Worm (Caenorhabditis elegans) whole organism, young adult: Measurements from ENCODE around the gene snap-29.
A peak's percentile ranks its signal among the peaks of the same experiment; 100 is the strongest.

ENCODE experiments used
- C17E4.6 ChIP-seq: fragments of 200-800 bp; sonication (Bioruptor generic); IDR thresholded peaks from 2 replicates; pipeline ENCODE4 v1.3.6; 2022; ENCODE audit warnings: missing genetic modification reagents, missing genetic modification characterization, missing compliant biosample characterization
- F10E7.11 ChIP-seq: sonication (generic microtip); optimal IDR thresholded peaks from 2 replicates; lab custom pipeline; 2017; ENCODE audit warnings: mild to moderate bottlenecking, missing genetic modification characterization, moderate library complexity, missing compliant biosample characterization
- F22D6.2 ChIP-seq: sonication (generic microtip); optimal IDR thresholded peaks from 2 replicates; lab custom pipeline; 2016; ENCODE audit warnings: mild to moderate bottlenecking, missing genetic modification characterization, missing compliant biosample characterization
- F39B2.1 ChIP-seq: fragments of 200-800 bp; sonication (Bioruptor generic); IDR thresholded peaks from 2 replicates; pipeline ENCODE4 v1.3.6; 2022; ENCODE audit warnings: missing genetic modification reagents, missing genetic modification characterization, missing compliant biosample characterization
- K12H6.12 ChIP-seq: fragments of 200-800 bp; sonication (Bioruptor generic); optimal IDR thresholded peaks from 2 replicates; lab custom pipeline; 2018; ENCODE audit warnings: mild to moderate bottlenecking, missing genetic modification characterization, missing compliant biosample characterization
- T07F8.4 ChIP-seq: sonication (generic microtip); optimal IDR thresholded peaks from 2 replicates; lab custom pipeline; 2016; ENCODE audit warnings: mild to moderate bottlenecking, missing genetic modification characterization, moderate library complexity, missing compliant biosample characterization
- T26A5.8 ChIP-seq: sonication (generic microtip); optimal IDR thresholded peaks from 2 replicates; lab custom pipeline; 2016; ENCODE audit warnings: missing genetic modification characterization, missing compliant biosample characterization
- Y53G8AR.9 ChIP-seq: fragments of 200-800 bp; sonication (Bioruptor generic); conservative IDR thresholded peaks from 2 replicates; pipeline ENCODE4 v1.3.6; 2022; ENCODE audit warnings: missing genetic modification reagents, missing genetic modification characterization, missing compliant biosample characterization
- ama-1 ChIP-seq, 3 experiments: fragments of 150-350 bp in 1 of 3; sonication (generic microtip) in 2 of 3; optimal IDR thresholded peaks; 2 replicates each; lab custom pipeline; 2014 to 2018; ENCODE audit warnings: missing biosample characterization in 2 of 3, missing genetic modification characterization in 2 of 3, missing genetic modification reagents in 2 of 3
- aptf-2 ChIP-seq: fragments of 200-800 bp; sonication (Bioruptor generic); conservative IDR thresholded peaks from 2 replicates; pipeline ENCODE4 v1.3.6; 2022; ENCODE audit warnings: missing genetic modification reagents, missing genetic modification characterization, missing compliant biosample characterization
- aptf-3 ChIP-seq: fragments of 200-800 bp; sonication (Bioruptor generic); IDR thresholded peaks from 2 replicates; pipeline ENCODE4 v1.3.6; 2022; ENCODE audit warnings: missing genetic modification characterization, missing compliant biosample characterization
- athp-1 ChIP-seq: sonication (generic microtip); optimal IDR thresholded peaks from 2 replicates; lab custom pipeline; 2017; ENCODE audit warnings: mild to moderate bottlenecking, missing genetic modification characterization, missing compliant biosample characterization
- attf-3 ChIP-seq: fragments of 200-800 bp; sonication (Bioruptor generic); conservative IDR thresholded peaks from 2 replicates; pipeline ENCODE4 v1.3.6; 2022; ENCODE audit warnings: missing genetic modification reagents, missing genetic modification characterization, missing compliant biosample characterization
- ccch-3 ChIP-seq: fragments of 200-800 bp; sonication (Bioruptor generic); optimal IDR thresholded peaks from 2 replicates; lab custom pipeline; 2018; ENCODE audit warnings: mild to moderate bottlenecking, missing genetic modification characterization, missing compliant biosample characterization
- ceh-40 ChIP-seq: fragments of 200-800 bp; sonication (Bioruptor generic); IDR thresholded peaks from 2 replicates; pipeline ENCODE4 v1.3.6; 2022; ENCODE audit warnings: missing genetic modification characterization, missing compliant biosample characterization
- ceh-58 ChIP-seq: fragments of 200-800 bp; sonication (Bioruptor generic); IDR thresholded peaks from 2 replicates; pipeline ENCODE4 v1.3.6; 2022; ENCODE audit warnings: missing genetic modification characterization, missing compliant biosample characterization
- ceh-91 ChIP-seq: fragments of 200-800 bp; sonication (Bioruptor generic); IDR thresholded peaks from 2 replicates; pipeline ENCODE4 v1.3.6; 2022; ENCODE audit warnings: missing genetic modification reagents, missing genetic modification characterization, missing compliant biosample characterization
- dox-1 ChIP-seq: fragments of 200-800 bp; sonication (Bioruptor generic); IDR thresholded peaks from 2 replicates; pipeline ENCODE4 v1.3.6; 2022; ENCODE audit warnings: missing genetic modification reagents, missing genetic modification characterization, missing compliant biosample characterization
- dpl-1 ChIP-seq: fragments of 150-350 bp; optimal IDR thresholded peaks from 2 replicates; lab custom pipeline; 2014; ENCODE audit warnings: missing biosample characterization, missing genetic modification reagents, missing genetic modification characterization
- ekl-4 ChIP-seq: fragments of 200-800 bp; sonication (Bioruptor generic); IDR thresholded peaks from 2 replicates; pipeline ENCODE4 v1.3.6; 2022; ENCODE audit warnings: missing genetic modification reagents, missing genetic modification characterization, missing compliant biosample characterization
- hlh-12 ChIP-seq: sonication (generic microtip); optimal IDR thresholded peaks from 2 replicates; lab custom pipeline; 2016; ENCODE audit warnings: missing genetic modification characterization, missing compliant biosample characterization
- hlh-26 ChIP-seq: fragments of 200-800 bp; sonication (Bioruptor generic); conservative IDR thresholded peaks from 2 replicates; pipeline ENCODE4 v1.3.6; 2022; ENCODE audit warnings: missing genetic modification reagents, missing genetic modification characterization, missing compliant biosample characterization
- hmg-20 ChIP-seq: fragments of 200-800 bp; sonication (Bioruptor generic); IDR thresholded peaks from 2 replicates; pipeline ENCODE4 v1.3.6; 2022; ENCODE audit warnings: missing genetic modification reagents, missing genetic modification characterization, missing compliant biosample characterization
- hrde-1 ChIP-seq: sonication (generic microtip); optimal IDR thresholded peaks from 2 replicates; lab custom pipeline; 2016; ENCODE audit warnings: missing genetic modification characterization, mild to moderate bottlenecking, missing compliant biosample characterization, moderate library complexity, missing genotype, missing genetic modification reagents, borderline replicate concordance
- let-607 ChIP-seq, 2 experiments: fragments of 200-800 bp in 1 of 2; sonication (Bioruptor generic) in 1 of 2; sonication (generic microtip) in 1 of 2; optimal IDR thresholded peaks; 2 replicates each; lab custom pipeline; 2016 to 2018; ENCODE audit warnings: mild to moderate bottlenecking in 2 of 2, missing compliant biosample characterization in 2 of 2, missing genetic modification characterization in 2 of 2, moderate library complexity in 2 of 2, missing genotype in 1 of 2
- lin-26 ChIP-seq: fragments of 200-800 bp; sonication (Bioruptor generic); IDR thresholded peaks from 2 replicates; pipeline ENCODE4 v1.3.6; 2022; ENCODE audit warnings: missing genetic modification reagents, missing genetic modification characterization, missing compliant biosample characterization
- lir-1 ChIP-seq: fragments of 200-800 bp; sonication (Bioruptor generic); conservative IDR thresholded peaks from 2 replicates; pipeline ENCODE4 v1.3.6; 2022; ENCODE audit warnings: missing genetic modification reagents, missing genetic modification characterization, missing compliant biosample characterization
- lsl-1 ChIP-seq: fragments of 200-800 bp; sonication (Bioruptor generic); optimal IDR thresholded peaks from 2 replicates; lab custom pipeline; 2018; ENCODE audit warnings: mild to moderate bottlenecking, missing genetic modification characterization, moderate library complexity, missing compliant biosample characterization
- madf-10 ChIP-seq: sonication (generic microtip); optimal IDR thresholded peaks from 2 replicates; lab custom pipeline; 2016; ENCODE audit warnings: mild to moderate bottlenecking, missing genetic modification characterization, missing compliant biosample characterization
- mcd-1 ChIP-seq: fragments of 200-800 bp; sonication (Bioruptor generic); IDR thresholded peaks from 2 replicates; pipeline ENCODE4 v1.3.6; 2022; ENCODE audit warnings: missing genetic modification reagents, missing genetic modification characterization, missing compliant biosample characterization
- nfya-2 ChIP-seq: fragments of 200-800 bp; sonication (Bioruptor generic); IDR thresholded peaks from 2 replicates; pipeline ENCODE4 v1.3.6; 2022; ENCODE audit warnings: missing genetic modification reagents, missing genetic modification characterization, missing compliant biosample characterization
- nhr-179 ChIP-seq: sonication (generic microtip); optimal IDR thresholded peaks from 2 replicates; lab custom pipeline; 2016; ENCODE audit warnings: mild to moderate bottlenecking, missing genetic modification characterization, missing compliant biosample characterization
- nhr-27 ChIP-seq: fragments of 200-800 bp; sonication (Bioruptor generic); optimal IDR thresholded peaks from 2 replicates; lab custom pipeline; 2018; ENCODE audit warnings: mild to moderate bottlenecking, missing genetic modification characterization, moderate library complexity, missing compliant biosample characterization
- nhr-80 ChIP-seq: sonication (generic microtip); optimal IDR thresholded peaks from 2 replicates; lab custom pipeline; 2016; ENCODE audit warnings: missing genetic modification characterization, missing compliant biosample characterization
- nhr-90 ChIP-seq: sonication (generic microtip); optimal IDR thresholded peaks from 2 replicates; lab custom pipeline; 2016; ENCODE audit warnings: missing genotype, mild to moderate bottlenecking, missing genetic modification characterization, missing compliant biosample characterization
- pha-4 ChIP-seq: fragments of 150-350 bp; sonication (generic microtip); optimal IDR thresholded peaks from 2 replicates; lab custom pipeline; 2014; ENCODE audit warnings: missing biosample characterization, missing genetic modification reagents, missing genetic modification characterization
- rec-8 ChIP-seq, 2 experiments: sonication (generic microtip); optimal IDR thresholded peaks; 2 replicates each; lab custom pipeline; 2016; ENCODE audit warnings: mild to moderate bottlenecking in 2 of 2, missing genetic modification characterization in 2 of 2, missing genetic modification reagents in 2 of 2, missing genotype in 2 of 2, missing biosample characterization in 1 of 2, missing compliant biosample characterization in 1 of 2, moderate library complexity in 1 of 2
- snpc-1.3 ChIP-seq: sonication (generic microtip); optimal IDR thresholded peaks from 2 replicates; lab custom pipeline; 2017; ENCODE audit warnings: missing genetic modification characterization, mild to moderate bottlenecking, missing compliant biosample characterization, antibody characterized with exemption, moderate library complexity, missing genotype, missing genetic modification reagents; ENCODE audit not compliant: insufficient read depth
- snpc-4 ChIP-seq, 5 experiments: fragments of 150-350 bp in 1 of 5; sonication (generic microtip) in 4 of 5; optimal IDR thresholded peaks; 2 replicates each; lab custom pipeline; 2014 to 2018; ENCODE audit warnings: missing genetic modification characterization in 5 of 5, missing biosample characterization in 3 of 5, antibody characterized with exemption in 2 of 5, mild to moderate bottlenecking in 2 of 5, missing compliant biosample characterization in 2 of 5, missing genotype in 2 of 5, moderate library complexity in 2 of 5, missing genetic modification reagents in 1 of 5
- sptf-2 ChIP-seq: fragments of 200-800 bp; sonication (Bioruptor generic); optimal IDR thresholded peaks from 2 replicates; lab custom pipeline; 2018; ENCODE audit warnings: mild to moderate bottlenecking, missing genetic modification characterization, missing compliant biosample characterization
- tlf-1 ChIP-seq: fragments of 200-800 bp; sonication (Bioruptor generic); optimal IDR thresholded peaks from 2 replicates; lab custom pipeline; 2018; ENCODE audit warnings: mild to moderate bottlenecking, missing genetic modification characterization, missing compliant biosample characterization
- unc-62 ChIP-seq: fragments of 150-350 bp; optimal IDR thresholded peaks from 2 replicates; lab custom pipeline; 2014; ENCODE audit warnings: missing biosample characterization, missing genetic modification reagents, missing genetic modification characterization
- ztf-25 ChIP-seq: fragments of 200-800 bp; sonication (Bioruptor generic); IDR thresholded peaks from 2 replicates; pipeline ENCODE4 v1.3.6; 2022; ENCODE audit warnings: missing genetic modification reagents, missing genetic modification characterization, missing compliant biosample characterization
- ztf-3 ChIP-seq: fragments of 200-800 bp; sonication (Bioruptor generic); optimal IDR thresholded peaks from 2 replicates; lab custom pipeline; 2018; ENCODE audit warnings: mild to moderate bottlenecking, missing genetic modification characterization, missing compliant biosample characterization
- ztf-6 ChIP-seq: fragments of 200-800 bp; sonication (Bioruptor generic); IDR thresholded peaks from 2 replicates; pipeline ENCODE4 v1.3.6; 2022; ENCODE audit warnings: missing genetic modification reagents, missing genetic modification characterization, missing compliant biosample characterization

snap-29 gene

ce11 chrIII:8801864-8802818, 26.1 kb downstream of the snap-29 start (continued):
- no peak for TF ChIP-seq dpl-1 (GFP tag; lab: Kevin White, UChicago)
- peak; percentile 88 for TF ChIP-seq madf-10
- no peak for TF ChIP-seq ceh-40 (GFP tag; lab: Robert Waterston, UW)
- TF ChIP-seq hmg-20 (GFP tag; lab: Robert Waterston, UW), result no peak
- no peak for TF ChIP-seq nhr-179 (tag; lab: Kevin White, UChicago)
- no peak for TF ChIP-seq ceh-91
- TF ChIP-seq aptf-2, result no peak
- TF ChIP-seq hlh-12 (tag; lab: Kevin White, UChicago), result no peak
- peak; percentile 85 for TF ChIP-seq nhr-90 (tag; lab: Kevin White, UChicago)
- no peak for TF ChIP-seq aptf-3 (GFP tag; lab: Robert Waterston, UW)
- peak; percentile 88 for TF ChIP-seq dox-1 (GFP tag; lab: Robert Waterston, UW)
- peak; percentile 90 for TF ChIP-seq pha-4 (tag; lab: Kevin White, UChicago)
- TF ChIP-seq lsl-1 (GFP tag; lab: Kevin White, UChicago), result no peak
- peak; percentile 48 for TF ChIP-seq snpc-1.3 (tag; lab: Kevin White, UChicago)
- no peak for TF ChIP-seq ccch-3 (GFP tag; lab: Kevin White, UChicago)
- no peak for TF ChIP-seq F39B2.1 (GFP tag; lab: Robert Waterston, UW)
- TF ChIP-seq T26A5.8 (tag; lab: Kevin White, UChicago), result no peak
- TF ChIP-seq let-607 (tag; optimal IDR thresholded peaks at IDR 0.05; lab: Kevin White, UChicago), result peak; percentile 87 to 92
- TF ChIP-seq attf-3, result peak; percentile 17; the same call in 1 of the 2 replicates
- TF ChIP-seq athp-1 (tag; lab: Kevin White, UChicago), result peak; percentile 85
- TF ChIP-seq F10E7.11, result no peak
- TF ChIP-seq nhr-80 (tag; lab: Kevin White, UChicago), result peak; percentile 99
- no peak for TF ChIP-seq ama-1 (optimal IDR thresholded peaks at IDR 0.05; lab: Kevin White, UChicago)
- TF ChIP-seq ama-1 (GFP tag; optimal IDR thresholded peaks at IDR 0.05; lab: Kevin White, UChicago), result no peak
- no peak for TF ChIP-seq ztf-6 (GFP tag; lab: Robert Waterston, UW)
- TF ChIP-seq C17E4.6 (GFP tag; lab: Robert Waterston, UW), result no peak
- no peak for TF ChIP-seq sptf-2 (GFP tag; lab: Kevin White, UChicago)
- TF ChIP-seq ztf-25 (GFP tag; lab: Robert Waterston, UW), result no peak
- TF ChIP-seq nfya-2 (GFP tag; lab: Robert Waterston, UW), result no peak
- no peak for TF ChIP-seq snpc-4 (GFP tag; optimal IDR thresholded peaks at IDR 0.05; lab: Kevin White, UChicago)
- TF ChIP-seq snpc-4 (tag; optimal IDR thresholded peaks at IDR 0.05; lab: Kevin White, UChicago), result peak; percentile 49 to 76 (median 74)
- TF ChIP-seq ceh-58 (GFP tag; lab: Robert Waterston, UW), result no peak
- peak; percentile 35; the same call in 1 of the 2 replicates for TF ChIP-seq ekl-4 (GFP tag; lab: Robert Waterston, UW)
- no peak for TF ChIP-seq hrde-1 (tag; lab: Kevin White, UChicago)
- TF ChIP-seq mcd-1, result peak; percentile 69
- TF ChIP-seq K12H6.12, result peak; percentile 98
- TF ChIP-seq lin-26, result peak; percentile 75; the same call in 1 of the 2 replicates
- TF ChIP-seq rec-8 (tag; optimal IDR thresholded peaks at IDR 0.05; lab: Kevin White, UChicago), result no peak
- no peak for TF ChIP-seq nhr-27 (tag; lab: Kevin White, UChicago)
- peak; percentile 80 for TF ChIP-seq tlf-1 (GFP tag; lab: Kevin White, UChicago)
- TF ChIP-seq hlh-26 (GFP tag; lab: Robert Waterston, UW), result no peak
- TF ChIP-seq F22D6.2 (tag; lab: Kevin White, UChicago), result peak; percentile 77
- peak; percentile 89 for TF ChIP-seq unc-62 (GFP tag; lab: Kevin White, UChicago)
- peak; percentile 49; the same call in 1 of the 2 replicates for TF ChIP-seq lir-1 (GFP tag; lab: Robert Waterston, UW)
- peak; percentile 83 for TF ChIP-seq ztf-3 (GFP tag; lab: Kevin White, UChicago)
- 0 out of 2 replicates have a peak, but pooled peaks have one; percentile 72 for TF ChIP-seq Y53G8AR.9 (GFP tag; lab: Robert Waterston, UW)
- no peak for TF ChIP-seq T07F8.4 (tag; lab: Kevin White, UChicago)
